Fruit fly (Drosophila melanogaster) whole organism, embryonic: ENCODE data around the gene Nf-YC.

ENCODE experiments used
- Ada2b ChIP-seq: fragments of 200-800 bp; sonication (Bioruptor generic); IDR thresholded peaks from 2 replicates; pipeline ENCODE4 v1.3.6; 2022; ENCODE audit warnings: missing biosample characterization, missing genetic modification characterization
- Adf1 ChIP-seq: fragments of 200-800 bp; sonication (Bioruptor generic); IDR thresholded peaks from 2 replicates; pipeline ENCODE4 v1.3.6; 2022; ENCODE audit warnings: missing biosample characterization, missing genetic modification characterization
- Aef1 ChIP-seq: fragments of 200-800 bp; sonication (Bioruptor generic); IDR thresholded peaks from 3 replicates; pipeline ENCODE4 v1.3.6; 2022; ENCODE audit warnings: missing biosample characterization, missing genetic modification characterization
- Atf6 ChIP-seq: fragments of 200-800 bp; sonication (Bioruptor generic); IDR thresholded peaks from 2 replicates; pipeline ENCODE4 v1.3.6; 2022; ENCODE audit warnings: missing biosample characterization, missing genetic modification characterization
- Awh ChIP-seq: fragments of 200-800 bp; sonication (Bioruptor generic); IDR thresholded peaks from 2 replicates; pipeline ENCODE4, ENCODE4 v1.3.6; 2022; ENCODE audit warnings: missing biosample characterization, missing genetic modification characterization
- CG11456 ChIP-seq: fragments of 200-800 bp; sonication (Bioruptor generic); IDR thresholded peaks from 3 replicates; pipeline ENCODE4 v1.3.6; 2022; ENCODE audit warnings: missing biosample characterization, missing genetic modification characterization
- CG11696 ChIP-seq: fragments of 200-800 bp; sonication (Bioruptor generic); IDR thresholded peaks from 2 replicates; pipeline ENCODE4 v1.3.6; 2022; ENCODE audit warnings: missing biosample characterization, missing genetic modification characterization
- CG11723 ChIP-seq: fragments of 200-800 bp; sonication (Bioruptor generic); optimal IDR thresholded peaks from 2 replicates; lab custom pipeline; 2017; ENCODE audit warnings: missing biosample characterization, mild to moderate bottlenecking, missing genetic modification characterization
- CG12219 ChIP-seq: fragments of 200-800 bp; sonication (Bioruptor generic); optimal IDR thresholded peaks from 3 replicates; lab custom pipeline; 2018; ENCODE audit warnings: missing biosample characterization, mild to moderate bottlenecking, missing genetic modification characterization
- CG12236 ChIP-seq: fragments of 200-800 bp; sonication (Bioruptor generic); optimal IDR thresholded peaks from 2 replicates; lab custom pipeline; 2016; ENCODE audit warnings: missing biosample characterization, missing genetic modification characterization
- CG13775 ChIP-seq: fragments of 200-800 bp; sonication (Bioruptor generic); optimal IDR thresholded peaks from 3 replicates; lab custom pipeline; 2017; ENCODE audit warnings: missing biosample characterization, mild to moderate bottlenecking, missing genetic modification characterization
- CG14860 ChIP-seq: fragments of 200-800 bp; sonication (Bioruptor generic); IDR thresholded peaks from 3 replicates; pipeline ENCODE4 v1.3.6; 2022; ENCODE audit warnings: missing biosample characterization, missing genetic modification characterization; ENCODE audit not compliant: partially characterized antibody
- CG14965 ChIP-seq: fragments of 200-800 bp; sonication (Bioruptor generic); optimal IDR thresholded peaks from 2 replicates; lab custom pipeline; 2016; ENCODE audit warnings: missing biosample characterization, missing genetic modification characterization, borderline replicate concordance
- CG1529 ChIP-seq: fragments of 200-800 bp; sonication (Bioruptor generic); optimal IDR thresholded peaks from 3 replicates; lab custom pipeline; 2018; ENCODE audit warnings: missing biosample characterization, missing genetic modification characterization
- CG17328 ChIP-seq: fragments of 200-800 bp; sonication (Bioruptor generic); IDR thresholded peaks from 2 replicates; pipeline ENCODE4 v1.3.6; 2022; ENCODE audit warnings: missing biosample characterization, missing genetic modification characterization
- CG2199 ChIP-seq: fragments of 200-800 bp; sonication (Bioruptor generic); IDR thresholded peaks from 3 replicates; pipeline ENCODE4 v1.3.6; 2022; ENCODE audit warnings: missing biosample characterization, missing genetic modification characterization
- CG2875 ChIP-seq: fragments of 200-800 bp; sonication (Bioruptor generic); optimal IDR thresholded peaks from 2 replicates; lab custom pipeline; 2017; ENCODE audit warnings: missing biosample characterization, mild to moderate bottlenecking, missing genetic modification characterization, missing genetic modification reagents
- CG2889 ChIP-seq: fragments of 200-800 bp; sonication (Bioruptor generic); IDR thresholded peaks from 3 replicates; pipeline ENCODE4 v1.3.6; 2022; ENCODE audit warnings: missing biosample characterization, missing genetic modification characterization
- CG3163 ChIP-seq: fragments of 200-800 bp; sonication (Bioruptor generic); optimal IDR thresholded peaks from 3 replicates; lab custom pipeline; 2016; ENCODE audit warnings: missing biosample characterization, missing genetic modification characterization
- CG34224 ChIP-seq: fragments of 200-800 bp; sonication (Bioruptor generic); IDR thresholded peaks from 3 replicates; pipeline ENCODE4 v1.3.6; 2022; ENCODE audit warnings: missing biosample characterization, missing genetic modification characterization; ENCODE audit not compliant: partially characterized antibody
- CG3847 ChIP-seq: fragments of 200-800 bp; sonication (Bioruptor generic); IDR thresholded peaks from 2 replicates; pipeline ENCODE4 v1.3.6; 2022; ENCODE audit warnings: missing biosample characterization, missing genetic modification characterization
- CG4360 ChIP-seq: fragments of 200-800 bp; sonication (Bioruptor generic); IDR thresholded peaks from 2 replicates; pipeline ENCODE4 v1.3.6; 2022; ENCODE audit warnings: missing biosample characterization, missing genetic modification characterization
- CG4707 ChIP-seq: fragments of 200-800 bp; sonication (Bioruptor generic); optimal IDR thresholded peaks from 2 replicates; lab custom pipeline; 2018; ENCODE audit warnings: missing biosample characterization, mild to moderate bottlenecking, missing genetic modification characterization, moderate library complexity
- CG5953 ChIP-seq: fragments of 200-800 bp; sonication (Bioruptor generic); IDR thresholded peaks from 2 replicates; pipeline ENCODE4 v1.3.6; 2022; ENCODE audit warnings: missing biosample characterization, missing genetic modification characterization
- CG7556 ChIP-seq: fragments of 200-800 bp; sonication (Bioruptor generic); optimal IDR thresholded peaks from 2 replicates; lab custom pipeline; 2017; ENCODE audit warnings: missing biosample characterization, mild to moderate bottlenecking, missing genetic modification characterization
- Dbx ChIP-seq: fragments of 200-800 bp; sonication (Bioruptor generic); IDR thresholded peaks from 3 replicates; pipeline ENCODE4 v1.3.6; 2022; ENCODE audit warnings: missing biosample characterization, missing genetic modification characterization
- Doc2 ChIP-seq: fragments of 200-800 bp; sonication (Bioruptor generic); IDR thresholded peaks from 2 replicates; pipeline ENCODE4 v1.3.6; 2022; ENCODE audit warnings: missing biosample characterization, missing genetic modification characterization
- Mad ChIP-seq: fragments of 200-800 bp; sonication (Bioruptor generic); optimal IDR thresholded peaks from 2 replicates; lab custom pipeline; 2016; ENCODE audit warnings: missing biosample characterization, missing genetic modification characterization
- Neu2 ChIP-seq: fragments of 200-800 bp; sonication (Bioruptor generic); optimal IDR thresholded peaks from 3 replicates; lab custom pipeline; 2016; ENCODE audit warnings: missing biosample characterization, missing genetic modification characterization, borderline replicate concordance
- Oli ChIP-seq: fragments of 200-800 bp; sonication (Bioruptor generic); optimal IDR thresholded peaks from 2 replicates; lab custom pipeline; 2018; ENCODE audit warnings: missing biosample characterization, mild to moderate bottlenecking, missing genetic modification characterization, moderate library complexity
- Poxn ChIP-seq: fragments of 200-800 bp; sonication (Bioruptor generic); IDR thresholded peaks from 2 replicates; pipeline ENCODE4 v1.3.6; 2022; ENCODE audit warnings: missing biosample characterization, missing genetic modification characterization
- Ssrp ChIP-seq: fragments of 200-800 bp; sonication (Bioruptor generic); optimal IDR thresholded peaks from 2 replicates; lab custom pipeline; 2018; ENCODE audit warnings: missing biosample characterization, mild to moderate bottlenecking, missing genetic modification characterization, moderate library complexity
- ac ChIP-seq: fragments of 200-800 bp; sonication (Bioruptor generic); optimal IDR thresholded peaks from 3 replicates; lab custom pipeline; 2017; ENCODE audit warnings: missing biosample characterization, mild to moderate bottlenecking, missing genetic modification characterization
- az2 ChIP-seq: fragments of 200-800 bp; sonication (Bioruptor generic); optimal IDR thresholded peaks from 3 replicates; lab custom pipeline; 2016; ENCODE audit warnings: missing biosample characterization, missing genetic modification characterization
- bcd ChIP-seq: fragments of 200-800 bp; sonication (Bioruptor generic); optimal IDR thresholded peaks from 2 replicates; lab custom pipeline; 2017; ENCODE audit warnings: missing biosample characterization, mild to moderate bottlenecking, missing genetic modification characterization
- cato ChIP-seq: fragments of 200-800 bp; sonication (Bioruptor generic); optimal IDR thresholded peaks from 2 replicates; lab custom pipeline; 2016; ENCODE audit warnings: missing biosample characterization, missing genetic modification characterization, borderline replicate concordance
- grau ChIP-seq: fragments of 200-800 bp; optimal IDR thresholded peaks from 3 replicates; lab custom pipeline; 2019; ENCODE audit warnings: missing biosample characterization, mild to moderate bottlenecking, missing genetic modification characterization, moderate library complexity
- hth ChIP-seq: fragments of >200 bp; optimal IDR thresholded peaks from 2 replicates; lab custom pipeline; 2017; ENCODE audit warnings: inconsistent platforms
- kni ChIP-seq: fragments of 200-800 bp; sonication (Bioruptor generic); optimal IDR thresholded peaks from 3 replicates; lab custom pipeline; 2017; ENCODE audit warnings: mild to moderate bottlenecking, missing biosample characterization, missing genetic modification reagents, missing genetic modification characterization
- lab ChIP-seq: fragments of 200-800 bp; sonication (Bioruptor generic); optimal IDR thresholded peaks from 3 replicates; lab custom pipeline; 2017; ENCODE audit warnings: missing biosample characterization, missing genetic modification characterization, mild to moderate bottlenecking, moderate library complexity, missing genetic modification reagents
- lbe ChIP-seq: fragments of 200-800 bp; sonication (Bioruptor generic); optimal IDR thresholded peaks from 2 replicates; lab custom pipeline; 2016; ENCODE audit warnings: missing biosample characterization, mild to moderate bottlenecking, missing genetic modification characterization
- lilli ChIP-seq: fragments of 200-800 bp; sonication (Bioruptor generic); optimal IDR thresholded peaks from 3 replicates; lab custom pipeline; 2016; ENCODE audit warnings: missing biosample characterization, missing genetic modification characterization
- maf-S ChIP-seq: fragments of 200-800 bp; sonication (Bioruptor generic); optimal IDR thresholded peaks from 2 replicates; lab custom pipeline; 2016; ENCODE audit warnings: missing biosample characterization, missing genetic modification characterization
- salm ChIP-seq: fragments of 200-800 bp; sonication (Bioruptor generic); optimal IDR thresholded peaks from 2 replicates; lab custom pipeline; 2018; ENCODE audit warnings: missing biosample characterization, mild to moderate bottlenecking, missing genetic modification characterization
- slbo ChIP-seq: fragments of 200-800 bp; sonication (Bioruptor generic); IDR thresholded peaks from 2 replicates; pipeline ENCODE4 v1.3.6; 2022; ENCODE audit warnings: missing biosample characterization, missing genetic modification characterization
- sqz ChIP-seq: fragments of 200-800 bp; sonication (Bioruptor generic); optimal IDR thresholded peaks from 3 replicates; lab custom pipeline; 2018; ENCODE audit warnings: missing biosample characterization, mild to moderate bottlenecking, missing genetic modification characterization
- stc ChIP-seq: fragments of 200-800 bp; sonication (Bioruptor generic); IDR thresholded peaks from 2 replicates; pipeline ENCODE4 v1.3.6; 2022; ENCODE audit warnings: missing biosample characterization, missing genetic modification characterization
- tin ChIP-seq: fragments of 200-800 bp; sonication (Bioruptor generic); optimal IDR thresholded peaks from 3 replicates; lab custom pipeline; 2016; ENCODE audit warnings: missing biosample characterization, missing genetic modification characterization
- tna ChIP-seq: fragments of 200-800 bp; sonication (Bioruptor generic); IDR thresholded peaks from 2 replicates; pipeline ENCODE4 v1.3.6; 2022; ENCODE audit warnings: missing biosample characterization, missing genetic modification characterization; ENCODE audit not compliant: partially characterized antibody
- toy ChIP-seq: fragments of 200-800 bp; sonication (Bioruptor generic); IDR thresholded peaks from 2 replicates; pipeline ENCODE4 v1.3.6; 2022; ENCODE audit warnings: missing biosample characterization, missing genetic modification characterization
- ttk ChIP-seq: fragments of 200-800 bp; sonication (Bioruptor generic); IDR thresholded peaks from 2 replicates; pipeline ENCODE4 v2.1.2; 2022; ENCODE audit warnings: missing biosample characterization, missing genetic modification characterization
- yki ChIP-seq: fragments of >200 bp; optimal IDR thresholded peaks from 3 replicates; lab custom pipeline; 2018

The Nf-YC gene

dm6 chrX:6854563-6854962, 33.8 kb upstream of the Nf-YC start (continued):
- TF ChIP-seq CG7556 (peak; percentile 84), CG2875 (GFP tag; lab: Kevin White, UChicago) (peak; percentile 84), Adf1 (no peak), CG12219 (peak; percentile 72), lab (GFP tag; lab: Kevin White, UChicago) (peak; percentile 93), ac (GFP tag; lab: Kevin White, UChicago) (peak; percentile 21), Ada2b (GFP tag; lab: Robert Waterston, UW) (peak; percentile 85), Poxn (GFP tag; lab: Robert Waterston, UW) (no peak), Oli (tag; lab: Kevin White, UChicago) (peak; percentile 86), ttk (peak; percentile 58; the same call in 1 of the 2 replicates), CG4707 (GFP tag; lab: Kevin White, UChicago) (peak; percentile 73), tin (GFP tag; lab: Kevin White, UChicago) (peak; percentile 62), grau (peak; percentile 87), CG34224 (GFP tag; lab: Robert Waterston, UW) (no peak), Aef1 (GFP tag; lab: Robert Waterston, UW) (peak; percentile 76), tna (no peak), CG12236 (GFP tag; lab: Kevin White, UChicago) (no peak), bcd (GFP tag; lab: Kevin White, UChicago) (peak; percentile 83), CG11696 (GFP tag; lab: Robert Waterston, UW) (peak; percentile 97), CG1529 (GFP tag; lab: Kevin White, UChicago) (peak; percentile 71), CG13775 (GFP tag; lab: Kevin White, UChicago) (peak; percentile 63), kni (GFP tag; lab: Kevin White, UChicago) (no peak), cato (GFP tag; lab: Kevin White, UChicago) (peak; percentile 53), Ssrp (tag; lab: Kevin White, UChicago) (peak; percentile 80), CG11723 (peak; percentile 66), lilli (GFP tag; lab: Kevin White, UChicago) (peak; percentile 88), Awh (GFP tag; lab: Robert Waterston, UW) (peak; percentile 54; the same call in 1 of the 2 replicates), az2 (GFP tag; lab: Kevin White, UChicago) (peak; percentile 84), Neu2 (GFP tag; lab: Kevin White, UChicago) (no peak), slbo (GFP tag; lab: Robert Waterston, UW) (peak; percentile 84), Dbx (GFP tag; lab: Robert Waterston, UW) (peak; percentile 69), CG2889 (peak; percentile 72; the same call in 2 of the 3 replicates), Mad (GFP tag; lab: Kevin White, UChicago) (peak; percentile 67), hth (lab: Kevin White, UChicago) (no peak), lbe (GFP tag; lab: Kevin White, UChicago) (peak; percentile 36), CG2199 (GFP tag; lab: Robert Waterston, UW) (0 out of 3 replicates have a peak, but pooled peaks have one; percentile 78), yki (lab: Kevin White, UChicago) (no peak), CG4360 (GFP tag; lab: Robert Waterston, UW) (peak; percentile 5; the same call in 1 of the 2 replicates), CG14860 (GFP tag; lab: Robert Waterston, UW) (no peak), toy (GFP tag; lab: Robert Waterston, UW) (no peak), CG17328 (peak; percentile 77), CG11456 (GFP tag; lab: Robert Waterston, UW) (peak; percentile 78), Atf6 (GFP tag; lab: Robert Waterston, UW) (peak; percentile 90), stc (GFP tag; lab: Robert Waterston, UW) (peak; percentile 79), salm (tag; lab: Kevin White, UChicago) (peak; percentile 63), CG14965 (GFP tag; lab: Kevin White, UChicago) (no peak), CG5953 (GFP tag; lab: Robert Waterston, UW) (peak; percentile 52), CG3163 (GFP tag; lab: Kevin White, UChicago) (peak; percentile 12), CG3847 (GFP tag; lab: Robert Waterston, UW) (peak; percentile 75), maf-S (GFP tag; lab: Kevin White, UChicago) (peak; percentile 24), Doc2 (GFP tag; lab: Robert Waterston, UW) (no peak), sqz (GFP tag; lab: Kevin White, UChicago) (peak; percentile 69)
